Worm (Caenorhabditis elegans): Measurements from ENCODE around the gene dpf-7.

The dpf-7 gene

ce11 chrIV:4795111-4795510, 7.3 kb downstream of the dpf-7 start:
- TF ChIP-seq nhr-11 (tag; optimal IDR thresholded peaks at IDR 0.05) (no peak), nhr-76 (tag; optimal IDR thresholded peaks at IDR 0.05) (no peak), ceh-16 (tag; optimal IDR thresholded peaks at IDR 0.05) (no peak), skn-1 (tag; optimal IDR thresholded peaks at IDR 0.05) (no peak), ceh-9 (tag; optimal IDR thresholded peaks at IDR 0.05) (no peak), mdl-1 (tag; optimal IDR thresholded peaks at IDR 0.05) (no peak), fos-1 (tag; optimal IDR thresholded peaks at IDR 0.05) (no peak), nhr-28 (tag; optimal IDR thresholded peaks at IDR 0.05) (no peak)

DNA sequence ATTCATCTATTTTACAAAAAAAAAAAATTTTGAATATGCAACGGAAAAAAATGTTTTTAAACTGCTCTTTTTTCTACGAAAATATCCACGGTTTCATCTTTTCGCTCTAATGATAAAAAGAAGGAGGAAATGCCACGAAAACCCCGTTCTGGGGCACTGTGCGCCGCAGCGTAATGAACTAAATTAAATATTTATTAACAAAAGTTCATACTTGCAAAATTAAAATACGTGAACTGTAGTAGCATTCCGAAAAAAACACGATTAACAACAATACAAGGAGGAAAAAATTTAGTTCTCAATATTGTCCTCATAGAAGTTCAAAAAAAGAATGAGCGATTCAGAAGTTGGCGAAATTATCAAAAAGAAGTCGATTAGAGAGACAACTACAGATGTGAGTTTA, 12.9 kb downstream of the dpf-7 start, which contains the start of gene R11E3.1:
Gene R11E3.1, plus strand, starts transcription at position 301 of the 400 bp plus-strand sequence.
- TF ChIP-seq sea-2 (GFP tag; optimal IDR thresholded peaks at IDR 0.05) (no peak), hmg-11 (tag; optimal IDR thresholded peaks at IDR 0.05) (no peak), elt-3 (tag; optimal IDR thresholded peaks at IDR 0.05) (no peak), nhr-77 (tag; optimal IDR thresholded peaks at IDR 0.05) (no peak), nhr-11 (tag; optimal IDR thresholded peaks at IDR 0.05) (no peak), aly-2 (tag; optimal IDR thresholded peaks at IDR 0.05) (no peak), ceh-28 (tag; optimal IDR thresholded peaks at IDR 0.05) (no peak), mml-1 (tag; optimal IDR thresholded peaks at IDR 0.05) (no peak), nhr-23 (tag; optimal IDR thresholded peaks at IDR 0.05) (no peak), egl-27 (tag; optimal IDR thresholded peaks at IDR 0.05) (no peak), nfya-1 (tag; optimal IDR thresholded peaks at IDR 0.05; ENCODE audit: insufficient read depth) (no peak), nhr-25 (tag; optimal IDR thresholded peaks at IDR 0.05) (no peak), tbx-2 (tag; optimal IDR thresholded peaks at IDR 0.05) (no peak), egl-5 (tag; optimal IDR thresholded peaks at IDR 0.05) (no peak), lin-15B (tag; optimal IDR thresholded peaks at IDR 0.05) (no peak), ama-1 (optimal IDR thresholded peaks at IDR 0.05) (no peak)

DNA sequence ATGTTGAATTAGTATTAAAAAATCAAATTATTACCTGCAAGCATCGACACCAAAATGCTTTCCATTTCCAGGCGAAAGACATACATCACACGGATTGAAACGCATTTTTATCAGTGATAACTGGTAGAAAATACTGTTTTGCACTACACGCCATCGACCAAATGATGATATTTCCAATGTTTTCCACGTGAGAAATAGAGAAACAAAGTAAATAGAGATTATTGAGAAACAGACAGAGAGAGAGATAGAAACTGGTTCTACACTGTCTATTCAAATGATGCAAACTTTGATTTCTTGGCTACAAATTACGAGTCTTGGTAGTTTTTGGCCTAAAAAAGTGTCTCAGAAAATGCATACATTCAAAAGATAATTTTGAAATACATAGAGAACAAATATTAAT, 14.1 kb downstream of the dpf-7 start, which contains the start of gene nhr-104:
Gene nhr-104, minus strand, starts transcription at position 361 of the 400 bp plus-strand sequence.
- TF ChIP-seq mdl-1 (tag; optimal IDR thresholded peaks at IDR 0.05) = no peak
- TF ChIP-seq nhr-11 (tag; optimal IDR thresholded peaks at IDR 0.05) = no peak
- no peak for TF ChIP-seq aly-2 (tag; optimal IDR thresholded peaks at IDR 0.05)
- TF ChIP-seq unc-39 (tag; optimal IDR thresholded peaks at IDR 0.05) = no peak
- peak; percentile 16 for TF ChIP-seq nfya-1 (tag; optimal IDR thresholded peaks at IDR 0.05; ENCODE audit: insufficient read depth)
- TF ChIP-seq nhr-28 (tag; optimal IDR thresholded peaks at IDR 0.05) = no peak
- no peak for TF ChIP-seq egl-5 (tag; optimal IDR thresholded peaks at IDR 0.05)
- no peak for TF ChIP-seq daf-12 (tag; optimal IDR thresholded peaks at IDR 0.05)
- no peak for TF ChIP-seq egl-27 (tag; optimal IDR thresholded peaks at IDR 0.05)
- TF ChIP-seq elt-3 (tag; optimal IDR thresholded peaks at IDR 0.05) = no peak
- TF ChIP-seq tbx-2 (tag; optimal IDR thresholded peaks at IDR 0.05) = no peak
- TF ChIP-seq ama-1 (optimal IDR thresholded peaks at IDR 0.05) = no peak
- no peak for TF ChIP-seq snpc-4 (tag; optimal IDR thresholded peaks at IDR 0.05)
- TF ChIP-seq ceh-16 (tag; optimal IDR thresholded peaks at IDR 0.05) = no peak
- peak; percentile 66 for TF ChIP-seq ceh-28 (tag; optimal IDR thresholded peaks at IDR 0.05)
- TF ChIP-seq fkh-2 (tag; optimal IDR thresholded peaks at IDR 0.05) = no peak
- peak; percentile 94 for TF ChIP-seq pha-4 (tag; optimal IDR thresholded peaks at IDR 0.05)
- TF ChIP-seq ZK546.5 (tag; optimal IDR thresholded peaks at IDR 0.05) = no peak
- TF ChIP-seq zag-1 (tag; optimal IDR thresholded peaks at IDR 0.05) = no peak
- TF ChIP-seq nhr-43 (tag; optimal IDR thresholded peaks at IDR 0.05; ENCODE audit: poor library complexity, severe bottlenecking) = peak; percentile 36
- TF ChIP-seq nhr-25 (tag; optimal IDR thresholded peaks at IDR 0.05) = peak; percentile 59
- TF ChIP-seq sea-2 (GFP tag; optimal IDR thresholded peaks at IDR 0.05) = no peak
- no peak for TF ChIP-seq ceh-9 (tag; optimal IDR thresholded peaks at IDR 0.05)
- no peak for TF ChIP-seq nhr-77 (tag; optimal IDR thresholded peaks at IDR 0.05)
- no peak for TF ChIP-seq ztf-4 (tag; optimal IDR thresholded peaks at IDR 0.05)
- no peak for TF ChIP-seq ceh-82 (tag; optimal IDR thresholded peaks at IDR 0.05)
- TF ChIP-seq nhr-67 (tag; optimal IDR thresholded peaks at IDR 0.05) = no peak
- peak; percentile 67 for TF ChIP-seq pqm-1 (tag; optimal IDR thresholded peaks at IDR 0.05)
- peak; percentile 94 for TF ChIP-seq skn-1 (tag; optimal IDR thresholded peaks at IDR 0.05)
- TF ChIP-seq unc-62 (GFP tag; optimal IDR thresholded peaks at IDR 0.05) = no peak
- TF ChIP-seq fos-1 (tag; optimal IDR thresholded peaks at IDR 0.05) = no peak
- TF ChIP-seq fkh-10 (GFP tag; optimal IDR thresholded peaks at IDR 0.05) = no peak
- TF ChIP-seq ztf-11 (tag; optimal IDR thresholded peaks at IDR 0.05) = no peak
- TF ChIP-seq mml-1 (tag; optimal IDR thresholded peaks at IDR 0.05) = no peak
- no peak for TF ChIP-seq elt-1 (tag; optimal IDR thresholded peaks at IDR 0.05)
- TF ChIP-seq lin-15B (tag; optimal IDR thresholded peaks at IDR 0.05) = no peak
- TF ChIP-seq lsy-12 (tag; optimal IDR thresholded peaks at IDR 0.05) = no peak
- TF ChIP-seq hmg-11 (tag; optimal IDR thresholded peaks at IDR 0.05) = no peak
- TF ChIP-seq eor-1 (tag; optimal IDR thresholded peaks at IDR 0.05) = no peak
- TF ChIP-seq nhr-237 (tag; optimal IDR thresholded peaks at IDR 0.05) = no peak
- peak; percentile 39 for TF ChIP-seq jun-1 (tag; optimal IDR thresholded peaks at IDR 0.05)
- peak; percentile 63 for TF ChIP-seq elt-2 (tag; optimal IDR thresholded peaks at IDR 0.05)
- TF ChIP-seq nhr-76 (tag; optimal IDR thresholded peaks at IDR 0.05) = no peak
- TF ChIP-seq nhr-23 (tag; optimal IDR thresholded peaks at IDR 0.05) = peak; percentile 69
- no peak for TF ChIP-seq R02D3.7 (tag; optimal IDR thresholded peaks at IDR 0.05)
- TF ChIP-seq lin-39 (tag; optimal IDR thresholded peaks at IDR 0.05) = no peak
- no peak for TF ChIP-seq nhr-12 (tag; optimal IDR thresholded peaks at IDR 0.05)

Data from whole organism, L3 larva.